Worm (Caenorhabditis elegans) whole organism, L3 larva: ENCODE data around the gene Y64H9A.2.

Source experiments
- R02D3.7 ChIP-seq: fragments of 150-350 bp; optimal IDR thresholded peaks from 2 replicates; lab custom pipeline; 2014; ENCODE audit warnings: missing biosample characterization, missing genetic modification characterization
- ZK546.5 ChIP-seq: sonication (generic microtip); optimal IDR thresholded peaks from 2 replicates; lab custom pipeline; 2017; ENCODE audit warnings: missing biosample characterization, missing genetic modification characterization
- ama-1 ChIP-seq: fragments of 150-350 bp; optimal IDR thresholded peaks from 2 replicates; lab custom pipeline; 2018
- ceh-16 ChIP-seq: sonication (generic microtip); optimal IDR thresholded peaks from 2 replicates; lab custom pipeline; 2017; ENCODE audit warnings: missing biosample characterization, missing genetic modification characterization
- ceh-28 ChIP-seq: fragments of 150-350 bp; optimal IDR thresholded peaks from 2 replicates; lab custom pipeline; 2014; ENCODE audit warnings: missing biosample characterization, missing genetic modification reagents, missing genetic modification characterization
- daf-12 ChIP-seq: fragments of 150-350 bp; optimal IDR thresholded peaks from 2 replicates; lab custom pipeline; 2014; ENCODE audit warnings: missing biosample characterization, missing genetic modification reagents, missing genetic modification characterization
- egl-27 ChIP-seq: sonication (generic microtip); optimal IDR thresholded peaks from 4 replicates; lab custom pipeline; 2017; ENCODE audit warnings: missing biosample characterization, missing genetic modification reagents, missing genetic modification characterization
- egl-5 ChIP-seq: fragments of 150-350 bp; optimal IDR thresholded peaks from 2 replicates; lab custom pipeline; 2017; ENCODE audit warnings: missing biosample characterization, missing genetic modification reagents, missing genetic modification characterization, inconsistent platforms
- elt-1 ChIP-seq: fragments of 150-350 bp; optimal IDR thresholded peaks from 2 replicates; lab custom pipeline; 2014; ENCODE audit warnings: missing biosample characterization, missing genetic modification characterization
- elt-2 ChIP-seq: sonication (generic microtip); optimal IDR thresholded peaks from 2 replicates; lab custom pipeline; 2016; ENCODE audit warnings: missing genetic modification reagents, mild to moderate bottlenecking, missing genetic modification characterization, missing compliant biosample characterization
- fkh-10 ChIP-seq: sonication (generic microtip); optimal IDR thresholded peaks from 2 replicates; lab custom pipeline; 2017; ENCODE audit warnings: missing biosample characterization, missing genetic modification reagents, missing genetic modification characterization
- fkh-2 ChIP-seq: fragments of 150-350 bp; optimal IDR thresholded peaks from 2 replicates; lab custom pipeline; 2014; ENCODE audit warnings: missing biosample characterization, missing genetic modification reagents, missing genetic modification characterization
- fos-1 ChIP-seq: fragments of 150-350 bp; optimal IDR thresholded peaks from 2 replicates; lab custom pipeline; 2014; ENCODE audit warnings: missing biosample characterization, missing genetic modification characterization
- hmg-11 ChIP-seq: sonication (generic microtip); optimal IDR thresholded peaks from 2 replicates; lab custom pipeline; 2016; ENCODE audit warnings: missing genetic modification characterization, missing compliant biosample characterization
- jun-1 ChIP-seq: fragments of 150-350 bp; optimal IDR thresholded peaks from 2 replicates; lab custom pipeline; 2014; ENCODE audit warnings: missing biosample characterization, missing genetic modification reagents, missing genetic modification characterization
- lin-15B ChIP-seq: fragments of 150-350 bp; optimal IDR thresholded peaks from 2 replicates; lab custom pipeline; 2014; ENCODE audit warnings: missing biosample characterization, missing genetic modification characterization
- lin-39 ChIP-seq: fragments of 150-350 bp; optimal IDR thresholded peaks from 2 replicates; lab custom pipeline; 2018; ENCODE audit warnings: missing biosample characterization, missing genetic modification reagents, missing genetic modification characterization
- mml-1 ChIP-seq: fragments of 150-350 bp; sonication (generic microtip); optimal IDR thresholded peaks from 3 replicates; lab custom pipeline; 2014; ENCODE audit warnings: missing biosample characterization, missing genetic modification characterization
- nfya-1 ChIP-seq: sonication (generic microtip); optimal IDR thresholded peaks from 2 replicates; lab custom pipeline; 2017; ENCODE audit warnings: missing genetic modification characterization, mild to moderate bottlenecking, missing compliant biosample characterization, antibody characterized with exemption, moderate library complexity; ENCODE audit not compliant: insufficient read depth
- nhr-11 ChIP-seq: fragments of 150-350 bp; optimal IDR thresholded peaks from 2 replicates; lab custom pipeline; 2014; ENCODE audit warnings: missing biosample characterization, missing genetic modification characterization
- nhr-12 ChIP-seq: fragments of 150-350 bp; optimal IDR thresholded peaks from 2 replicates; lab custom pipeline; 2014; ENCODE audit warnings: missing biosample characterization, missing genetic modification characterization
- nhr-23 ChIP-seq: fragments of 150-350 bp; optimal IDR thresholded peaks from 2 replicates; lab custom pipeline; 2014; ENCODE audit warnings: missing biosample characterization, missing genetic modification reagents, missing genetic modification characterization
- nhr-25 ChIP-seq: sonication (generic microtip); optimal IDR thresholded peaks from 2 replicates; lab custom pipeline; 2017; ENCODE audit warnings: missing biosample characterization, missing genetic modification characterization
- nhr-43 ChIP-seq: sonication (generic microtip); optimal IDR thresholded peaks from 2 replicates; lab custom pipeline; 2016; ENCODE audit warnings: mild to moderate bottlenecking, missing genetic modification characterization, missing compliant biosample characterization; ENCODE audit not compliant: poor library complexity, severe bottlenecking
- nhr-67 ChIP-seq: fragments of 150-350 bp; optimal IDR thresholded peaks from 2 replicates; lab custom pipeline; 2014; ENCODE audit warnings: missing biosample characterization, missing genetic modification characterization
- nhr-76 ChIP-seq: fragments of 150-350 bp; sonication (generic microtip); optimal IDR thresholded peaks from 5 replicates; lab custom pipeline; 2014; ENCODE audit warnings: missing biosample characterization, missing genetic modification characterization
- pha-4 ChIP-seq: fragments of 150-350 bp; optimal IDR thresholded peaks from 2 replicates; lab custom pipeline; 2014; ENCODE audit warnings: missing biosample characterization, missing genetic modification reagents, missing genetic modification characterization
- snpc-4 ChIP-seq: fragments of 150-350 bp; optimal IDR thresholded peaks from 2 replicates; lab custom pipeline; 2014; ENCODE audit warnings: missing biosample characterization, missing genetic modification characterization
- tbx-2 ChIP-seq: sonication (generic microtip); optimal IDR thresholded peaks from 2 replicates; lab custom pipeline; 2016; ENCODE audit warnings: mild to moderate bottlenecking, missing genetic modification characterization, missing compliant biosample characterization
- unc-39 ChIP-seq: sonication (generic microtip); optimal IDR thresholded peaks from 4 replicates; lab custom pipeline; 2017; ENCODE audit warnings: missing biosample characterization, missing genetic modification characterization
- zag-1 ChIP-seq: fragments of 150-350 bp; optimal IDR thresholded peaks from 2 replicates; lab custom pipeline; 2014; ENCODE audit warnings: missing biosample characterization, missing genetic modification characterization
- ztf-11 ChIP-seq: fragments of 150-350 bp; optimal IDR thresholded peaks from 2 replicates; lab custom pipeline; 2014; ENCODE audit warnings: missing biosample characterization, missing genetic modification characterization
- ztf-4 ChIP-seq: fragments of 150-350 bp; optimal IDR thresholded peaks from 2 replicates; lab custom pipeline; 2014; ENCODE audit warnings: missing biosample characterization, missing genetic modification characterization

Y64H9A.2 gene

DNA sequence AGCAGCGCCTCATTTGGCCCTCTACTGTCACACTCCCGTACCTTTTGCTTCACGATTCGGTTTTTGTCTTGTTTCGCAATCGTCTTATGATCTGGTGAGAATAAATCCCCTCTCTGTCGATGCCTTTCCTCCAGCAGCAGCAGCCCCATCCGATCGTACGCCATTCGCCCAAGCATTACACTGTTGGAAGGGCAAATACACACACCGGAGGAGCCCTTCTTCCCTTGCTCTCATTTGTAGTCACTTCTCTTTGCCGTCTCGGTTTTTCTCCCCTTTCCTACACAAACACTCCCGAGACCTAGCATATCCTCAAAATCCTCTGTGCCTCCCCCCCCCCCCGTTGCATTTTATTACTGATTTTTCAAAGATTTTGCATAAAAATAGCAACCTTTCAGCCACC is 44.9 kb upstream of the Y64H9A.2 start, which contains the start of gene set-30:
TSS of gene set-30 (plus strand) at position 396 of the 400 bp plus-strand sequence.
- TF ChIP-seq mml-1 (no peak), nhr-23 (tag; lab: Kevin White, UChicago) (no peak), R02D3.7 (tag; lab: Kevin White, UChicago) (no peak), nhr-11 (tag; lab: Kevin White, UChicago) (no peak), ztf-4 (tag; lab: Kevin White, UChicago) (no peak), ceh-16 (tag; lab: Kevin White, UChicago) (no peak), nhr-25 (tag; lab: Kevin White, UChicago) (no peak), fos-1 (tag; lab: Kevin White, UChicago) (no peak), lin-39 (no peak), ZK546.5 (no peak), tbx-2 (tag; lab: Kevin White, UChicago) (no peak), lin-15B (tag; lab: Kevin White, UChicago) (no peak), hmg-11 (no peak), nhr-43 (tag; lab: Kevin White, UChicago) (no peak), nhr-12 (tag; lab: Kevin White, UChicago) (no peak), nfya-1 (tag; lab: Kevin White, UChicago) (no peak), snpc-4 (tag; lab: Kevin White, UChicago) (no peak), jun-1 (no peak)

DNA sequence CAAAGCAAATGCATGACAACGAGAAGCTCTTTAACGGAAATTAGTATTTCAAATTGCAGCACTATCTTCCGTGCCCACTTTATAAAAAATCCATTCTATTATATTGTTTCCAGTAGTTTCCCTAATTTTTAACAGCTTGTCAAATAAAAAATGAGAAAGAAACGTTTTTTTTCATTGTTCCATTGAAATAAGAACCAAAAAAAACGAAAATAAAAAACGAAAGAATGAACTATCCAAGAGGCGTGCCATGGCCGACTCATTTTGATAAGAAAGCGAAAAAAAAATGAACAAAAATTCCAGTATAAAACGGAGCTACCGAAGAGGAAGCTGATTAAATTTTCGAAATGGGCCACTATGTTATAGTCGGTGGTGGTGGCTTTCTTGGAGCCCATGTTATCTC is 38.8 kb upstream of the Y64H9A.2 start, which contains the start of gene hsd-2:
TSS of gene hsd-2 (plus strand) at position 301 of the 400 bp plus-strand sequence.
- TF ChIP-seq daf-12 (no peak), nhr-76 (tag; lab: Kevin White, UChicago) (no peak), nhr-43 (tag; lab: Kevin White, UChicago) (no peak), zag-1 (tag; lab: Kevin White, UChicago) (no peak), snpc-4 (tag; lab: Kevin White, UChicago) (no peak), ztf-11 (no peak)

DNA sequence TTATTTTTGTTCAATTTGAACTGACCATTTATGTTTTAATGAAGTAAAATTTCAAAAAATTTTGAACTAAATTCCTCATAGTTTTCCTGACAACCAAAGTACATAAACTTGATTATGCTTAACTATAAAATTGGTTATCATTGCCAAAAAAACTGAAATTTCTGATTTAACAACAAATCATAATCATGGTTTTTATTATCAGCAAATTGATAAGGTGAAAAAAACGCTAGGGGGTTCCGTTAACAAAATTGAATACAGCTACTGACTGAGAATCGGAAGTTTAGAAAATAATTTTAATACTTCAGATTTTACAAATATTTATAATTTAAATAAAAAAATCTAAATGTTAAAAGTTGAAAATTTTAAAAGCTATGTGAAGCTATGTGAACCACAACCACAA is 36.8 kb upstream of the Y64H9A.2 start:
- no peak for TF ChIP-seq jun-1
- TF ChIP-seq nhr-25 (tag; lab: Kevin White, UChicago): no peak
- TF ChIP-seq pha-4 (tag; lab: Kevin White, UChicago): peak; percentile 14
- peak; percentile 64 for TF ChIP-seq elt-2 (tag; lab: Kevin White, UChicago)

DNA sequence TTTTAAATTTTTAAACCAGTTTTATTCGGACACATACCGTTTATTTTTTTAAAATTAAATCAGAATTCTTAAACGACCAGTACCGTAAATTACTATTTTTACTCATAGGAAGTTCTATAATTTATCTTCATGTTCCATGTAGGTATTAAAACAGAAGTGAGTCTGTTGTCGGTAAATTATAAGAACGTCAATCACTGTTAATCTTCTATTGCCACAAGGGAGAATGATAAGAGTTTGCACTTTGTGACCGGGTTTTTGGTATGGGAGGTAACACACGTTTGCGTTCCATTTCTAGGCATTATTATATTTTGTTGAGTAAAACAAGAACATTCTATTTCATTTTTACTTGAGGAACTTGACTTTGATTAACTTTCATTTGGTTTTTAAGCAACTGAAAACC is 34.8 kb upstream of the Y64H9A.2 start, which contains the start of gene hsd-3:
TSS of gene hsd-3 (plus strand) at position 301 of the 400 bp plus-strand sequence.
- TF ChIP-seq nhr-76 (tag; lab: Kevin White, UChicago) (no peak), ceh-16 (tag; lab: Kevin White, UChicago) (no peak), nfya-1 (tag; lab: Kevin White, UChicago) (no peak), ama-1 (lab: Kevin White, UChicago) (no peak), fkh-2 (tag; lab: Kevin White, UChicago) (no peak), pha-4 (tag; lab: Kevin White, UChicago) (no peak), nhr-67 (tag; lab: Kevin White, UChicago) (no peak), elt-1 (tag; lab: Kevin White, UChicago) (no peak), daf-12 (no peak), ceh-28 (no peak), egl-5 (tag; lab: Kevin White, UChicago) (no peak), jun-1 (no peak), lin-39 (no peak), lin-15B (tag; lab: Kevin White, UChicago) (no peak), nhr-11 (tag; lab: Kevin White, UChicago) (no peak), fkh-10 (GFP tag; lab: Kevin White, UChicago) (no peak), egl-27 (tag; lab: Kevin White, UChicago) (no peak), R02D3.7 (tag; lab: Kevin White, UChicago) (no peak), nhr-23 (tag; lab: Kevin White, UChicago) (no peak)
- TF ChIP-seq, all 47 proteins: peak for 0

DNA sequence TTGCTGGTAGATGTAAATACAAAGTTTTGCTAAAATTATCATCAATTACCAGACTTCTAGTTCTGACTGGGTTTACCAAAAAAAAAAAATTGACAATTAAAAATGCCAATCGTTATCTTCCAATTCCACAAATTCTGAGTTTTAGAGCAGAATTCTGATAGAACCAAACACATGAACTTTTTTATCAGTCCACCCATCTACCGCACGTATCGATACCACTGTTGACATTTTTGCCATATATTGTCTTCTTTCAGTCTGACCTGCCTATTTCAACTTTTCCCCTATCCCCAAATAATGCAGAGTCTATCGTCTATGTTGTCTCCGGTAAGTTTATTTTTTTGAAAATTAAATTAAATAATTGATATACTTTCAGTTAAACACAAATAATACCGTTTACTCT is 29.9 kb upstream of the Y64H9A.2 start, which contains the start of gene ZC449.7:
TSS of gene ZC449.7 (plus strand) at position 249 of the 400 bp plus-strand sequence.
- TF ChIP-seq elt-2 (tag; lab: Kevin White, UChicago): peak; percentile 51
- peak; percentile 10 for TF ChIP-seq pha-4 (tag; lab: Kevin White, UChicago)
- no peak for TF ChIP-seq zag-1 (tag; lab: Kevin White, UChicago)
- no peak for TF ChIP-seq fkh-2 (tag; lab: Kevin White, UChicago)
- no peak for TF ChIP-seq egl-27 (tag; lab: Kevin White, UChicago)
- TF ChIP-seq unc-39 (tag; lab: Kevin White, UChicago): no peak
